Fruit fly (Drosophila melanogaster): ENCODE measurements around the gene CG44257.

dm6 chr3R:17236936-17237335 is 28.1 kb upstream of the CG44257 start:
- no peak for TF ChIP-seq rgr (GFP tag; optimal IDR thresholded peaks at IDR 0.05)
- TF ChIP-seq Abd-B (GFP tag; optimal IDR thresholded peaks at IDR 0.05), result no peak
- no peak for TF ChIP-seq usp (GFP tag; optimal IDR thresholded peaks at IDR 0.05)
- TF ChIP-seq pan (optimal IDR thresholded peaks at IDR 0.05), result no peak
- no peak for TF ChIP-seq Jra (GFP tag; optimal IDR thresholded peaks at IDR 0.05)
- TF ChIP-seq dsf (GFP tag; optimal IDR thresholded peaks at IDR 0.05; ENCODE audit: borderline replicate concordance), result no peak
- TF ChIP-seq Hnf4 (GFP tag; optimal IDR thresholded peaks at IDR 0.05), result no peak
- no peak for TF ChIP-seq N (GFP tag; optimal IDR thresholded peaks at IDR 0.05)
